Fruit fly (Drosophila melanogaster) whole organism, wandering third instar larva: ENCODE results near the gene CG7370.

Source experiments
- Dif ChIP-seq: fragments of 200-275, 200-300 bp; sonication (Bioruptor generic); optimal IDR thresholded peaks from 2 replicates; lab custom pipeline; 2018; ENCODE audit warnings: missing biosample characterization, missing genetic modification characterization; ENCODE audit not compliant: partially characterized antibody
- GATAd ChIP-seq: sonication (Bioruptor generic); optimal IDR thresholded peaks from 2 replicates; lab custom pipeline; 2016; ENCODE audit warnings: missing biosample characterization, missing genetic modification characterization
- Hr83 ChIP-seq: fragments of 200-300 bp; sonication (Bioruptor generic); optimal IDR thresholded peaks from 2 replicates; lab custom pipeline; 2016; ENCODE audit warnings: missing biosample characterization, mild to moderate bottlenecking, missing genetic modification characterization, moderate library complexity; ENCODE audit not compliant: poor library complexity, severe bottlenecking
- N ChIP-seq: fragments of >200 bp; optimal IDR thresholded peaks from 2 replicates; lab custom pipeline; 2018; ENCODE audit warnings: missing biosample characterization, missing external identifiers, missing genetic modification characterization
- dl ChIP-seq, 2 experiments: fragments of 175-275, 200-275 bp in 1 of 2; fragments of 200-275 bp in 1 of 2; sonication (Bioruptor generic); optimal IDR thresholded peaks; lab custom pipeline; 2018; ENCODE audit warnings: mild to moderate bottlenecking in 2 of 2, missing biosample characterization in 2 of 2, missing genetic modification characterization in 2 of 2, moderate library complexity in 2 of 2; ENCODE audit not compliant: partially characterized antibody in 2 of 2, insufficient read depth in 1 of 2
- dmrt93B ChIP-seq: fragments of 200-800 bp; sonication (Bioruptor generic); optimal IDR thresholded peaks from 2 replicates; lab custom pipeline; 2018; ENCODE audit warnings: missing biosample characterization, mild to moderate bottlenecking, missing genetic modification characterization
- h ChIP-seq: fragments of 200-800 bp; sonication (Bioruptor generic); optimal IDR thresholded peaks from 3 replicates; lab custom pipeline; 2016; ENCODE audit warnings: missing biosample characterization, mild to moderate bottlenecking, missing genetic modification characterization
- psq ChIP-seq: fragments of 200-800 bp; sonication (Bioruptor generic); optimal IDR thresholded peaks from 3 replicates; lab custom pipeline; 2017; ENCODE audit warnings: missing biosample characterization, mild to moderate bottlenecking, missing genetic modification characterization, moderate library complexity
- usp ChIP-seq: fragments of >200 bp; optimal IDR thresholded peaks from 2 replicates; lab custom pipeline; 2017; ENCODE audit warnings: missing biosample characterization, missing genetic modification characterization

DNA sequence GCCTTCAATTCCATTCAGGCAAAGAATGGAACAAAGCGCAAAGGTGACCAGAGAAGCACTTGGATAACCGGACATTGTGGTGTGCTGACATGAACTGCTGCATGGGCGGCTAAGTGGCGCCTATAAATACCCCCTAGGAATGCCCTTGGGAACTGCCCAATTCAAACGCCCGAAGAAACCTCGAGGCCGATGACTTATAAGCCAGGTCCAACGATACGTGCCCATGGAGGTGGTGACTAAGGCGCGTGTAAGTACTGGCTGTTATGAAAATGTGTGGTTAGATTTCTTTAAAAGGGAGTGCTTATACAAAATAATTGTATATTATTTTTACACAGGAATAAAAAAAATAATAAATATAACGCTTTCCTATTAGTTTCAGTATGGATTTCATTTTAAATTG lies 39.3 kb upstream of the CG7370 start, which contains the start of gene CG14570:
- TF ChIP-seq GATAd = no peak
- no peak for TF ChIP-seq psq (GFP tag; lab: Kevin White, UChicago)
- no peak for TF ChIP-seq h (GFP tag; lab: Kevin White, UChicago)
- TF ChIP-seq dmrt93B (GFP tag; lab: Kevin White, UChicago) = no peak
- TF ChIP-seq Hr83 = no peak
- TF ChIP-seq dl (GFP tag; optimal IDR thresholded peaks at IDR 0.05; lab: Kevin White, UChicago; ENCODE audit: insufficient read depth in 1 of 2, partially characterized antibody in 2 of 2) = no peak
- TF ChIP-seq usp = no peak
- no peak for TF ChIP-seq N (GFP tag; lab: Kevin White, UChicago)
- no peak for TF ChIP-seq Dif
